Fruit fly (Drosophila melanogaster): ENCODE measurements around the gene CG10237.

dm6 chr2L:19411966-19412365 is 30.6 kb downstream of the CG10237 start:
- TF ChIP-seq Hr78 (GFP tag; optimal IDR thresholded peaks at IDR 0.05) (no peak), Pdp1 (GFP tag; optimal IDR thresholded peaks at IDR 0.05) (no peak), CG6175 (GFP tag; IDR thresholded peaks at IDR 0.05) (no peak), emc (GFP tag; optimal IDR thresholded peaks at IDR 0.05) (no peak), ttk (GFP tag; IDR thresholded peaks at IDR 0.05) (no peak), twi (tag; optimal IDR thresholded peaks at IDR 0.05) (no peak), Bgb (GFP tag; IDR thresholded peaks at IDR 0.05; ENCODE audit: partially characterized antibody) (no peak), Six4 (GFP tag; optimal IDR thresholded peaks at IDR 0.05) (no peak), CG13123 (GFP tag; optimal IDR thresholded peaks at IDR 0.05) (no peak)
